Worm (Caenorhabditis elegans) whole organism, L2 larva: Measurements from ENCODE around the gene fbxa-152.

Experiments
- C34F6.9 ChIP-seq: fragments of 150-350 bp; optimal IDR thresholded peaks from 2 replicates; lab custom pipeline; 2014; ENCODE audit warnings: missing biosample characterization, missing genetic modification characterization
- ZK546.5 ChIP-seq: sonication (generic microtip); optimal IDR thresholded peaks from 2 replicates; lab custom pipeline; 2017; ENCODE audit warnings: missing biosample characterization, missing genetic modification characterization
- lin-11 ChIP-seq: fragments of 150-350 bp; sonication (generic microtip); optimal IDR thresholded peaks from 2 replicates; lab custom pipeline; 2014; ENCODE audit warnings: missing biosample characterization, missing genetic modification characterization, inconsistent platforms, mixed read lengths
- lin-13 ChIP-seq: fragments of 150-350 bp; optimal IDR thresholded peaks from 2 replicates; lab custom pipeline; 2014; ENCODE audit warnings: missing biosample characterization, missing genetic modification reagents, missing genetic modification characterization
- nhr-12 ChIP-seq: fragments of 150-350 bp; optimal IDR thresholded peaks from 2 replicates; lab custom pipeline; 2014; ENCODE audit warnings: missing biosample characterization, missing genetic modification characterization
- unc-62 ChIP-seq: fragments of 150-350 bp; optimal IDR thresholded peaks from 2 replicates; lab custom pipeline; 2014; ENCODE audit warnings: missing biosample characterization, missing genetic modification reagents, missing genetic modification characterization

- no peak for TF ChIP-seq C34F6.9
- no peak for TF ChIP-seq nhr-12 (tag; lab: Kevin White, UChicago)
- TF ChIP-seq ZK546.5 (tag; lab: Kevin White, UChicago): no peak
- no peak for TF ChIP-seq lin-11 (tag; lab: Kevin White, UChicago)
- no peak for TF ChIP-seq unc-62 (GFP tag; lab: Kevin White, UChicago)
- TF ChIP-seq lin-13 (GFP tag; lab: Kevin White, UChicago): no peak
Measured at ce11 chrV:15550408-15550807, 51.7 kb downstream of the fbxa-152 start.
